Worm (Caenorhabditis elegans) whole organism, L3 larva: ENCODE results near the gene F57C12.2.

Experiments
- aly-2 ChIP-seq: fragments of 150-350 bp; optimal IDR thresholded peaks from 2 replicates; lab custom pipeline; 2014; ENCODE audit warnings: missing biosample characterization, missing genetic modification characterization
- ama-1 ChIP-seq: fragments of 150-350 bp; optimal IDR thresholded peaks from 2 replicates; lab custom pipeline; 2018
- ceh-82 ChIP-seq: fragments of 150-350 bp; optimal IDR thresholded peaks from 2 replicates; lab custom pipeline; 2014; ENCODE audit warnings: missing biosample characterization, missing genetic modification characterization
- elt-2 ChIP-seq: sonication (generic microtip); optimal IDR thresholded peaks from 2 replicates; lab custom pipeline; 2016; ENCODE audit warnings: missing genetic modification reagents, mild to moderate bottlenecking, missing genetic modification characterization, missing compliant biosample characterization
- fkh-2 ChIP-seq: fragments of 150-350 bp; optimal IDR thresholded peaks from 2 replicates; lab custom pipeline; 2014; ENCODE audit warnings: missing biosample characterization, missing genetic modification reagents, missing genetic modification characterization
- skn-1 ChIP-seq: fragments of 150-350 bp; optimal IDR thresholded peaks from 2 replicates; lab custom pipeline; 2014; ENCODE audit warnings: missing biosample characterization, missing genetic modification characterization
- snpc-4 ChIP-seq: fragments of 150-350 bp; optimal IDR thresholded peaks from 2 replicates; lab custom pipeline; 2014; ENCODE audit warnings: missing biosample characterization, missing genetic modification characterization
- tbx-2 ChIP-seq: sonication (generic microtip); optimal IDR thresholded peaks from 2 replicates; lab custom pipeline; 2016; ENCODE audit warnings: mild to moderate bottlenecking, missing genetic modification characterization, missing compliant biosample characterization
- unc-62 ChIP-seq: fragments of 150-350 bp; sonication (generic microtip); optimal IDR thresholded peaks from 4 replicates; lab custom pipeline; 2014; ENCODE audit warnings: missing biosample characterization, missing genetic modification reagents, missing genetic modification characterization
- zag-1 ChIP-seq: fragments of 150-350 bp; optimal IDR thresholded peaks from 2 replicates; lab custom pipeline; 2014; ENCODE audit warnings: missing biosample characterization, missing genetic modification characterization
- ztf-4 ChIP-seq: fragments of 150-350 bp; optimal IDR thresholded peaks from 2 replicates; lab custom pipeline; 2014; ENCODE audit warnings: missing biosample characterization, missing genetic modification characterization

DNA sequence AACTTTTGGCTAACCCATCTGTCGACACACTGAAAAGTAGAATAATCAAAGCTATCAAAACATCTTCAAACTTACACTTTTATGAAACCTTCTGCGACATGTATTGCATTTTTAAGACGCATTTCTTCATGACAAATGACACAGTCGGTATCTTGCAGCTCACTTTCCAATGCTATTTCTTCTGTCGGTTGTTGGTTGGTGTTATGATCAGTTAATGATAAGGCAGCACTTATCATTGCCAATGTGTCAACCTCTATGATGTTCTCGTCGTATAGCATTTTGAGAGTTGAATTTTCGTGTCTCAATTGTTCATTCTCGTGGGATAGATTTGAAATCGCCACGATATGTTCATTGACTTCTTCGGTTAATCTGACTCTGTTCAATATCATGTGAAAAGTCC lies 2.2 kb upstream of the F57C12.2 start:
- TF ChIP-seq ztf-4 (tag; lab: Kevin White, UChicago) (no peak), snpc-4 (tag; lab: Kevin White, UChicago) (no peak), skn-1 (tag; lab: Kevin White, UChicago) (no peak), tbx-2 (no peak), ama-1 (lab: Kevin White, UChicago) (no peak), zag-1 (tag; lab: Kevin White, UChicago) (no peak), elt-2 (peak; percentile 59), ceh-82 (no peak), fkh-2 (tag; lab: Kevin White, UChicago) (no peak), aly-2 (tag; lab: Kevin White, UChicago) (no peak), unc-62 (no peak)
